Worm (Caenorhabditis elegans): ENCODE data around the gene srw-43.

- TF ChIP-seq lin-15B (tag; optimal IDR thresholded peaks at IDR 0.05) (no peak), zfp-3 (GFP tag; conservative IDR thresholded peaks at IDR 0.05) (no peak), egl-43 (GFP tag; IDR thresholded peaks at IDR 0.05) (no peak), unc-130 (GFP tag; optimal IDR thresholded peaks at IDR 0.05) (no peak)
These were observed 2.9 kb upstream of the srw-43 start, which contains the start of gene srw-36 for ce11 chrV:16682886-16683285.
